Worm (Caenorhabditis elegans) whole organism, dauer: Measurements from ENCODE around the gene nob-1.

Source experiments
- unc-62 ChIP-seq: sonication (generic microtip); optimal IDR thresholded peaks from 2 replicates; lab custom pipeline; 2017; ENCODE audit warnings: missing biosample characterization, missing genetic modification reagents, missing genetic modification characterization

The nob-1 gene

ce11 chrIII:12084216-12084615 lies at the start of gene nob-1:
Gene nob-1, minus strand, starts transcription at chrIII:12084316.
- no peak for TF ChIP-seq unc-62 (GFP tag; lab: Kevin White, UChicago)

- TF ChIP-seq unc-62 (GFP tag; lab: Kevin White, UChicago), result no peak
Observed at ce11 chrIII:12133121-12133520, 49.0 kb upstream of the nob-1 start.

ce11 chrIII:12131751-12132150 lies 47.6 kb upstream of the nob-1 start:
- no peak for TF ChIP-seq unc-62 (GFP tag; lab: Kevin White, UChicago)

ce11 chrIII:12130769-12131168 lies 46.7 kb upstream of the nob-1 start:
- no peak for TF ChIP-seq unc-62 (GFP tag; lab: Kevin White, UChicago)

ce11 chrIII:12130052-12130451 lies 45.9 kb upstream of the nob-1 start, which contains the start of gene Y75B8A.6:
Gene Y75B8A.6, minus strand, starts transcription at chrIII:12130343.
- TF ChIP-seq unc-62 (GFP tag; lab: Kevin White, UChicago), result no peak

- no peak for TF ChIP-seq unc-62 (GFP tag; lab: Kevin White, UChicago)
Observed at ce11 chrIII:12124392-12124791, 40.3 kb upstream of the nob-1 start.

ce11 chrIII:12123427-12123826 lies 39.3 kb upstream of the nob-1 start:
- TF ChIP-seq unc-62 (GFP tag; lab: Kevin White, UChicago), result no peak

- TF ChIP-seq unc-62 (GFP tag; lab: Kevin White, UChicago), result no peak
Observed at ce11 chrIII:12121177-12121576, 37.1 kb upstream of the nob-1 start.

ce11 chrIII:12119625-12120024 lies 35.5 kb upstream of the nob-1 start:
- no peak for TF ChIP-seq unc-62 (GFP tag; lab: Kevin White, UChicago)

- no peak for TF ChIP-seq unc-62 (GFP tag; lab: Kevin White, UChicago)
Observed at ce11 chrIII:12118381-12118780, 34.3 kb upstream of the nob-1 start, which contains the start of gene lron-12. Gene lron-12, minus strand, starts transcription at chrIII:12118481.

ce11 chrIII:12107441-12107840 lies 23.3 kb upstream of the nob-1 start, which contains the start of the genes cest-12 and lonp-2:
Gene cest-12, minus strand, starts transcription at chrIII:12107541.
Gene lonp-2, plus strand, starts transcription at chrIII:12107774.
- no peak for TF ChIP-seq unc-62 (GFP tag; lab: Kevin White, UChicago)

ce11 chrIII:12094158-12094856 lies 10.2 kb upstream of the nob-1 start:
- no peak for TF ChIP-seq unc-62 (GFP tag; lab: Kevin White, UChicago)

ce11 chrIII:12092595-12092994 lies 8.5 kb upstream of the nob-1 start:
- no peak for TF ChIP-seq unc-62 (GFP tag; lab: Kevin White, UChicago)

- TF ChIP-seq unc-62 (GFP tag; lab: Kevin White, UChicago), result no peak
Observed at ce11 chrIII:12087564-12087963, 3.4 kb upstream of the nob-1 start.

ce11 chrIII:12084749-12085307 lies 712 bp upstream of the nob-1 start:
- TF ChIP-seq unc-62 (GFP tag; lab: Kevin White, UChicago), result no peak

- no peak for TF ChIP-seq unc-62 (GFP tag; lab: Kevin White, UChicago)
Observed at ce11 chrIII:12081992-12082628, 2.0 kb downstream of the nob-1 start.
